Fruit fly (Drosophila melanogaster) whole organism, larva: ENCODE data around the gene scf.

ENCODE experiments used
- noc ChIP-seq: fragments of 200-800 bp; sonication (Bioruptor generic); optimal IDR thresholded peaks from 3 replicates; lab custom pipeline; 2019; ENCODE audit warnings: missing biosample characterization, mild to moderate bottlenecking, missing genetic modification characterization, moderate library complexity

Gene scf

dm6 chr3L:1298509-1298908 lies at the start of gene scf:
Gene scf (plus strand): TSS chr3L:1298672.
- no peak for TF ChIP-seq noc (tag; lab: Kevin White, UChicago)

dm6 chr3L:1250396-1250795 lies 48.1 kb upstream of the scf start, which contains the start of gene Bfc:
Gene Bfc (plus strand): TSS chr3L:1250696.
- no peak for TF ChIP-seq noc (tag; lab: Kevin White, UChicago)

- TF ChIP-seq noc (tag; lab: Kevin White, UChicago): no peak
Measured at dm6 chr3L:1251712-1252111, 46.8 kb upstream of the scf start, which contains the start of the genes CG9130 and CG9133. Gene CG9130 (plus strand): TSS chr3L:1252012. Gene CG9133 (plus strand): TSS chr3L:1252012.

- no peak for TF ChIP-seq noc (tag; lab: Kevin White, UChicago)
Measured at dm6 chr3L:1256061-1256780, 42.3 kb upstream of the scf start, which contains the start of gene tfc. Gene tfc (plus strand): TSS chr3L:1256449.

dm6 chr3L:1258547-1258946 lies 39.9 kb upstream of the scf start:
- TF ChIP-seq noc (tag; lab: Kevin White, UChicago): no peak

- no peak for TF ChIP-seq noc (tag; lab: Kevin White, UChicago)
Measured at dm6 chr3L:1264998-1265397, 33.5 kb upstream of the scf start.

dm6 chr3L:1265423-1266002 lies 33.0 kb upstream of the scf start:
- no peak for TF ChIP-seq noc (tag; lab: Kevin White, UChicago)

- TF ChIP-seq noc (tag; lab: Kevin White, UChicago): no peak
Measured at dm6 chr3L:1269013-1269412, 29.5 kb upstream of the scf start.

- TF ChIP-seq noc (tag; lab: Kevin White, UChicago): no peak
Measured at dm6 chr3L:1275767-1276166, 22.7 kb upstream of the scf start, which contains the start of gene CG32333. Gene CG32333 (plus strand): TSS chr3L:1275956.

dm6 chr3L:1277937-1278336 lies 20.5 kb upstream of the scf start:
- no peak for TF ChIP-seq noc (tag; lab: Kevin White, UChicago)

dm6 chr3L:1279685-1280084 lies 18.8 kb upstream of the scf start:
- TF ChIP-seq noc (tag; lab: Kevin White, UChicago): no peak

dm6 chr3L:1280890-1281622 lies 17.4 kb upstream of the scf start:
- TF ChIP-seq noc (tag; lab: Kevin White, UChicago): no peak

- TF ChIP-seq noc (tag; lab: Kevin White, UChicago): no peak
Measured at dm6 chr3L:1294835-1295234, 3.6 kb upstream of the scf start.

dm6 chr3L:1295693-1296092 lies 2.8 kb upstream of the scf start, which contains the start of gene Rabex-5:
Gene Rabex-5 (plus strand): TSS chr3L:1295913.
- TF ChIP-seq noc (tag; lab: Kevin White, UChicago): no peak

dm6 chr3L:1300076-1300635 lies 1.7 kb downstream of the scf start:
- TF ChIP-seq noc (tag; lab: Kevin White, UChicago): peak; percentile 95
